Worm (Caenorhabditis elegans): ENCODE measurements around the gene C07G1.6.

The C07G1.6 gene

ce11 chrIV:8208855-8209254 is 1.3 kb downstream of the C07G1.6 start:
- no peak for TF ChIP-seq lin-1 (GFP tag; IDR thresholded peaks at IDR 0.05)
- peak; percentile 55 for TF ChIP-seq aha-1 (tag)
- TF ChIP-seq unc-62 (GFP tag; optimal IDR thresholded peaks at IDR 0.05 in 1 of 2): peak in 1 of 2 experiments; percentile 94
- no peak for TF ChIP-seq unc-62 (tag; optimal IDR thresholded peaks at IDR 0.05)
- no peak for TF ChIP-seq lin-29 (GFP tag; IDR thresholded peaks at IDR 0.05)
- no peak for TF ChIP-seq spr-1 (tag; optimal IDR thresholded peaks at IDR 0.05)
- TF ChIP-seq nhr-102 (tag; optimal IDR thresholded peaks at IDR 0.05): no peak

ce11 chrIV:8206314-8206713 is 3.9 kb downstream of the C07G1.6 start, which contains the start of gene svh-1:
TSS of gene svh-1 (plus strand) at chrIV:8206614.
- TF ChIP-seq ceh-28 (tag; optimal IDR thresholded peaks at IDR 0.05): no peak
- TF ChIP-seq T20F7.1 (GFP tag; optimal IDR thresholded peaks at IDR 0.05): no peak
- no peak for TF ChIP-seq mep-1 (tag; optimal IDR thresholded peaks at IDR 0.05)
- no peak for TF ChIP-seq mes-2 (tag; optimal IDR thresholded peaks at IDR 0.05; ENCODE audit: poor library complexity, severe bottlenecking)
- TF ChIP-seq lim-7 (GFP tag; IDR thresholded peaks at IDR 0.05): no peak
- TF ChIP-seq dmd-6 (GFP tag; IDR thresholded peaks at IDR 0.05): no peak

ce11 chrIV:8205272-8206098 is 4.7 kb downstream of the C07G1.6 start, which contains the start of gene hgrs-1:
TSS of gene hgrs-1 (minus strand) at chrIV:8206048.
- TF ChIP-seq nhr-111 (GFP tag; optimal IDR thresholded peaks at IDR 0.05) (no peak), nhr-6 (tag; optimal IDR thresholded peaks at IDR 0.05) (peak; percentile 23), gei-8 (GFP tag; optimal IDR thresholded peaks at IDR 0.05) (no peak), set-16 (GFP tag; IDR thresholded peaks at IDR 0.05) (no peak), hmg-1.1 (GFP tag; IDR thresholded peaks at IDR 0.05) (peak; percentile 22; the same call in 1 of the 2 replicates), mxl-3 (GFP tag; optimal IDR thresholded peaks at IDR 0.05) (no peak), hlh-30 (tag; optimal IDR thresholded peaks at IDR 0.05; ENCODE audit: insufficient read depth) (peak; percentile 28), ZK546.5 (tag; optimal IDR thresholded peaks at IDR 0.05) (no peak), ceh-32 (tag; optimal IDR thresholded peaks at IDR 0.05; ENCODE audit: poor library complexity) (no peak), zag-1 (tag; optimal IDR thresholded peaks at IDR 0.05) (no peak), mes-2 (tag; optimal IDR thresholded peaks at IDR 0.05; ENCODE audit: poor library complexity, severe bottlenecking) (peak; percentile 69)

ce11 chrIV:8203555-8203954 is 6.6 kb downstream of the C07G1.6 start:
- peak in 1 of 2 experiments; percentile 96 for TF ChIP-seq unc-62 (GFP tag; optimal IDR thresholded peaks at IDR 0.05 in 1 of 2)
- TF ChIP-seq unc-62 (tag; optimal IDR thresholded peaks at IDR 0.05): no peak
- TF ChIP-seq aly-2 (tag; optimal IDR thresholded peaks at IDR 0.05): no peak

ce11 chrIV:8201133-8201532 is 9.1 kb downstream of the C07G1.6 start, which contains the start of gene glrx-22:
TSS of gene glrx-22 (minus strand) at chrIV:8201233.
- no peak for TF ChIP-seq F49E8.2 (tag; optimal IDR thresholded peaks at IDR 0.05; ENCODE audit: borderline replicate concordance)
- TF ChIP-seq saeg-2 (GFP tag; IDR thresholded peaks at IDR 0.05): no peak
- peak; percentile 35 for TF ChIP-seq aha-1 (tag)

ce11 chrIV:8199824-8200223 is 10.4 kb downstream of the C07G1.6 start:
- TF ChIP-seq mxl-2 (GFP tag; conservative IDR thresholded peaks at IDR 0.05): no peak
- TF ChIP-seq attf-4 (tag; optimal IDR thresholded peaks at IDR 0.05): no peak
- TF ChIP-seq Y105C5A.15 (GFP tag; IDR thresholded peaks at IDR 0.05): no peak
- no peak for TF ChIP-seq lin-15B (tag; optimal IDR thresholded peaks at IDR 0.05)
- TF ChIP-seq madf-5 (GFP tag; IDR thresholded peaks at IDR 0.05): no peak
- no peak for TF ChIP-seq ceh-28 (tag; optimal IDR thresholded peaks at IDR 0.05)
- no peak for TF ChIP-seq php-3 (GFP tag; IDR thresholded peaks at IDR 0.05)
- no peak for TF ChIP-seq nhr-102 (tag; optimal IDR thresholded peaks at IDR 0.05)
- TF ChIP-seq mxl-3 (GFP tag; optimal IDR thresholded peaks at IDR 0.05): no peak
- no peak for TF ChIP-seq set-16 (GFP tag; IDR thresholded peaks at IDR 0.05)
- TF ChIP-seq pqm-1 (tag; optimal IDR thresholded peaks at IDR 0.05): peak; percentile 67
- TF ChIP-seq mep-1 (tag; optimal IDR thresholded peaks at IDR 0.05): peak; percentile 12
- TF ChIP-seq F37D6.2 (tag; optimal IDR thresholded peaks at IDR 0.05): no peak
- no peak for TF ChIP-seq ama-1 (optimal IDR thresholded peaks at IDR 0.05)
- no peak for TF ChIP-seq hlh-30 (tag; optimal IDR thresholded peaks at IDR 0.05; ENCODE audit: insufficient read depth)
- no peak for TF ChIP-seq tra-1 (GFP tag; IDR thresholded peaks at IDR 0.05)
- no peak for TF ChIP-seq zag-1 (tag; optimal IDR thresholded peaks at IDR 0.05)
- TF ChIP-seq ztf-11 (tag; optimal IDR thresholded peaks at IDR 0.05): no peak
- no peak for TF ChIP-seq zip-11 (GFP tag; IDR thresholded peaks at IDR 0.05)
- TF ChIP-seq D1046.2 (GFP tag; IDR thresholded peaks at IDR 0.05): no peak
- no peak for TF ChIP-seq F44E2.7 (GFP tag; IDR thresholded peaks at IDR 0.05)
- no peak for TF ChIP-seq nhr-111 (GFP tag; optimal IDR thresholded peaks at IDR 0.05)

All from whole organism, L4 larva.